Fruit fly (Drosophila melanogaster): Measurements from ENCODE around the gene MtnA.
A peak's percentile ranks its signal among the peaks of the same experiment; 100 is the strongest.

MtnA gene

dm6 chr3R:9767620-9768592, 16.3 kb downstream of the MtnA start, which contains the start of gene Naa80:
Gene Naa80 (plus strand): TSS chr3R:9767834.
- TF ChIP-seq CG17829 (tag; optimal IDR thresholded peaks at IDR 0.05) (peak; percentile 58), CG17359 (tag; optimal IDR thresholded peaks at IDR 0.05) (peak; percentile 26), CG8281 (tag; optimal IDR thresholded peaks at IDR 0.05) (no peak), sug (tag; optimal IDR thresholded peaks at IDR 0.05) (peak; percentile 71), CG10565 (GFP tag; optimal IDR thresholded peaks at IDR 0.05) (no peak), Hand (GFP tag; optimal IDR thresholded peaks at IDR 0.05) (no peak), CG18262 (tag; optimal IDR thresholded peaks at IDR 0.05) (peak; percentile 11), fd96Cb (tag; optimal IDR thresholded peaks at IDR 0.05) (no peak), pzg (GFP tag; optimal IDR thresholded peaks at IDR 0.05) (peak; percentile 94), unpg (GFP tag; optimal IDR thresholded peaks at IDR 0.05) (peak; percentile 37), stc (GFP tag; IDR thresholded peaks at IDR 0.05) (no peak), Dref (GFP tag; IDR thresholded peaks at IDR 0.05) (peak; percentile 50), CG8089 (GFP tag; optimal IDR thresholded peaks at IDR 0.05) (peak; percentile 16), Meics (GFP tag; optimal IDR thresholded peaks at IDR 0.05) (peak; percentile 57), Lpt (GFP tag; optimal IDR thresholded peaks at IDR 0.05) (no peak), CG12104 (GFP tag; optimal IDR thresholded peaks at IDR 0.05) (peak; percentile 36), CG1603 (tag; optimal IDR thresholded peaks at IDR 0.05) (peak; percentile 84), CG14965 (GFP tag; optimal IDR thresholded peaks at IDR 0.05; ENCODE audit: borderline replicate concordance) (peak; percentile 13), sima (GFP tag; optimal IDR thresholded peaks at IDR 0.05) (no peak), kay (GFP tag; optimal IDR thresholded peaks at IDR 0.05) (peak; percentile 71), Atf3 (GFP tag; optimal IDR thresholded peaks at IDR 0.05) (peak; percentile 45), ken (GFP tag; IDR thresholded peaks at IDR 0.05) (peak; percentile 82), CG12299 (tag; optimal IDR thresholded peaks at IDR 0.05) (peak; percentile 31), CG3838 (GFP tag; optimal IDR thresholded peaks at IDR 0.05) (no peak), CG11695 (GFP tag; IDR thresholded peaks at IDR 0.05) (no peak), Sox100B (GFP tag; optimal IDR thresholded peaks at IDR 0.05) (no peak), Abd-B (GFP tag; optimal IDR thresholded peaks at IDR 0.05) (peak; percentile 15), grau (tag; optimal IDR thresholded peaks at IDR 0.05) (peak; percentile 53), Opbp (GFP tag; IDR thresholded peaks at IDR 0.05; ENCODE audit: partially characterized antibody) (peak; percentile 59), Hr3 (GFP tag; optimal IDR thresholded peaks at IDR 0.05) (peak; percentile 54), Jarid2 (GFP tag; optimal IDR thresholded peaks at IDR 0.05) (no peak), chn (GFP tag; optimal IDR thresholded peaks at IDR 0.05) (peak; percentile 80), CG13287 (GFP tag; IDR thresholded peaks at IDR 0.05; ENCODE audit: partially characterized antibody) (peak; percentile 54), CG12236 (GFP tag; optimal IDR thresholded peaks at IDR 0.05) (no peak), D19B (GFP tag; optimal IDR thresholded peaks at IDR 0.05) (peak; percentile 8), Dbx (GFP tag; IDR thresholded peaks at IDR 0.05) (peak; percentile 78), Nf-YB (GFP tag; optimal IDR thresholded peaks at IDR 0.05) (no peak), CG2202 (tag; optimal IDR thresholded peaks at IDR 0.05) (no peak), sens (GFP tag) (peak; percentile 85), NK7.1 (GFP tag; optimal IDR thresholded peaks at IDR 0.05) (peak; percentile 31), Spps (tag; optimal IDR thresholded peaks at IDR 0.05) (no peak), ci (GFP tag; IDR thresholded peaks at IDR 0.05) (peak; percentile 85), da (GFP tag; optimal IDR thresholded peaks at IDR 0.05) (peak; percentile 38), Scr (GFP tag; IDR thresholded peaks at IDR 0.05; ENCODE audit: partially characterized antibody) (peak; percentile 44; the same call in 1 of the 2 replicates), CG9437 (GFP tag; optimal IDR thresholded peaks at IDR 0.05) (no peak), pb (GFP tag; optimal IDR thresholded peaks at IDR 0.05) (peak; percentile 48), CG12219 (GFP tag; optimal IDR thresholded peaks at IDR 0.05) (no peak), Sin3A (optimal IDR thresholded peaks at IDR 0.05) (peak; percentile 76), MBD-R2 (GFP tag; IDR thresholded peaks at IDR 0.05) (peak; percentile 96)
